Fruit fly (Drosophila melanogaster): Measurements from ENCODE around the gene Pgk.

dm6 chr2L:2727364-2727763, 25.5 kb downstream of the Pgk start:
- no peak for TF ChIP-seq Dll (optimal IDR thresholded peaks at IDR 0.05)
- TF ChIP-seq pan (optimal IDR thresholded peaks at IDR 0.05): no peak
- TF ChIP-seq usp (GFP tag; optimal IDR thresholded peaks at IDR 0.05): no peak

Measured in whole organism.